Fruit fly (Drosophila melanogaster) whole organism, embryonic: ENCODE data around the gene alpha-Est9.

Experiments
- BEAF-32 ChIP-seq: fragments of 200-800 bp; sonication (Bioruptor generic); optimal IDR thresholded peaks from 3 replicates; lab custom pipeline; 2017; ENCODE audit warnings: missing biosample characterization, missing genetic modification characterization, mild to moderate bottlenecking, moderate library complexity, missing genetic modification reagents
- Bgb ChIP-seq: fragments of 200-800 bp; sonication (Bioruptor generic); IDR thresholded peaks from 2 replicates; pipeline ENCODE4 v1.3.6; 2022; ENCODE audit warnings: missing biosample characterization, missing genetic modification characterization; ENCODE audit not compliant: partially characterized antibody
- C15 ChIP-seq: fragments of 200-800 bp; sonication (Bioruptor generic); IDR thresholded peaks from 3 replicates; pipeline ENCODE4 v1.3.6; 2022; ENCODE audit warnings: missing biosample characterization, missing genetic modification characterization
- CG10462 ChIP-seq: fragments of 200-800 bp; sonication (Bioruptor generic); optimal IDR thresholded peaks from 2 replicates; lab custom pipeline; 2016; ENCODE audit warnings: missing biosample characterization, missing genetic modification characterization
- CG10543 ChIP-seq: fragments of 200-800 bp; sonication (Bioruptor generic); optimal IDR thresholded peaks from 3 replicates; lab custom pipeline; 2017; ENCODE audit warnings: missing biosample characterization, mild to moderate bottlenecking, missing genetic modification characterization, moderate library complexity
- CG11695 ChIP-seq: fragments of 200-800 bp; sonication (Bioruptor generic); IDR thresholded peaks from 3 replicates; pipeline ENCODE4 v1.3.6; 2022; ENCODE audit warnings: missing biosample characterization, missing genetic modification characterization
- CG12104 ChIP-seq: fragments of 200-800 bp; sonication (Bioruptor generic); optimal IDR thresholded peaks from 3 replicates; lab custom pipeline; 2016; ENCODE audit warnings: missing biosample characterization, missing genetic modification characterization
- CG13424 ChIP-seq: fragments of 200-800 bp; sonication (Bioruptor generic); optimal IDR thresholded peaks from 2 replicates; lab custom pipeline; 2019; ENCODE audit warnings: missing biosample characterization, mild to moderate bottlenecking, missing genetic modification characterization, moderate library complexity
- CG14014 ChIP-seq: fragments of 200-800 bp; sonication (Bioruptor generic); IDR thresholded peaks from 2 replicates; pipeline ENCODE4 v1.3.6; 2022; ENCODE audit warnings: missing biosample characterization, missing genetic modification characterization
- CG15601 ChIP-seq: fragments of 200-800 bp; sonication (Bioruptor generic); optimal IDR thresholded peaks from 3 replicates; lab custom pipeline; 2019; ENCODE audit warnings: missing biosample characterization, mild to moderate bottlenecking, missing genetic modification characterization, moderate library complexity
- CG16863 ChIP-seq: fragments of 200-800 bp; sonication (Bioruptor generic); optimal IDR thresholded peaks from 3 replicates; lab custom pipeline; 2016; ENCODE audit warnings: missing biosample characterization, missing genetic modification characterization
- CG32532 ChIP-seq: fragments of 200-800 bp; sonication (Bioruptor generic); IDR thresholded peaks from 2 replicates; pipeline ENCODE4 v1.3.6; 2022; ENCODE audit warnings: missing biosample characterization, missing genetic modification characterization
- CG33213 ChIP-seq: fragments of 200-800 bp; sonication (Bioruptor generic); optimal IDR thresholded peaks from 3 replicates; lab custom pipeline; 2016; ENCODE audit warnings: missing biosample characterization, missing genetic modification characterization
- CG33557 ChIP-seq: fragments of 200-800 bp; sonication (Bioruptor generic); optimal IDR thresholded peaks from 2 replicates; lab custom pipeline; 2019; ENCODE audit warnings: missing biosample characterization, mild to moderate bottlenecking, missing genetic modification characterization, moderate library complexity
- CG4854 ChIP-seq: fragments of 200-800 bp; sonication (Bioruptor generic); optimal IDR thresholded peaks from 2 replicates; lab custom pipeline; 2016; ENCODE audit warnings: missing biosample characterization, missing genetic modification characterization, inconsistent platforms
- CG6254 ChIP-seq: fragments of 200-800 bp; sonication (Bioruptor generic); optimal IDR thresholded peaks from 3 replicates; lab custom pipeline; 2017; ENCODE audit warnings: mild to moderate bottlenecking, missing biosample characterization, missing genetic modification reagents, missing genetic modification characterization
- CG6683 ChIP-seq: fragments of 200-800 bp; sonication (Bioruptor generic); optimal IDR thresholded peaks from 2 replicates; lab custom pipeline; 2017; ENCODE audit warnings: missing biosample characterization, mild to moderate bottlenecking, missing genetic modification characterization, missing genetic modification reagents
- CG7839 ChIP-seq: fragments of 200-800 bp; sonication (Bioruptor generic); optimal IDR thresholded peaks from 3 replicates; lab custom pipeline; 2018; ENCODE audit warnings: missing biosample characterization, mild to moderate bottlenecking, missing genetic modification characterization, moderate library complexity
- CG8089 ChIP-seq: fragments of 200-800 bp; sonication (Bioruptor generic); optimal IDR thresholded peaks from 3 replicates; lab custom pipeline; 2016; ENCODE audit warnings: missing biosample characterization, missing genetic modification characterization
- D19B ChIP-seq: fragments of 200-800 bp; sonication (Bioruptor generic); optimal IDR thresholded peaks from 2 replicates; lab custom pipeline; 2017; ENCODE audit warnings: missing biosample characterization, mild to moderate bottlenecking, missing genetic modification characterization
- Dip3 ChIP-seq: fragments of 200-800 bp; sonication (Bioruptor generic); optimal IDR thresholded peaks from 3 replicates; lab custom pipeline; 2016; ENCODE audit warnings: missing biosample characterization, missing genetic modification characterization
- HLH4C ChIP-seq: fragments of 200-800 bp; sonication (Bioruptor generic); IDR thresholded peaks from 3 replicates; pipeline ENCODE4 v1.3.6; 2022; ENCODE audit warnings: missing biosample characterization, missing genetic modification characterization; ENCODE audit not compliant: partially characterized antibody
- HLH54F ChIP-seq: fragments of 200-800 bp; sonication (Bioruptor generic); optimal IDR thresholded peaks from 3 replicates; lab custom pipeline; 2016; ENCODE audit warnings: missing biosample characterization, missing genetic modification characterization
- Hey ChIP-seq: fragments of 200-800 bp; sonication (Bioruptor generic); optimal IDR thresholded peaks from 3 replicates; lab custom pipeline; 2018; ENCODE audit warnings: missing biosample characterization, mild to moderate bottlenecking, missing genetic modification characterization
- HmgD ChIP-seq: fragments of 200-800 bp; sonication (Bioruptor generic); optimal IDR thresholded peaks from 3 replicates; lab custom pipeline; 2016; ENCODE audit warnings: missing biosample characterization, missing genetic modification characterization
- Hr3 ChIP-seq: fragments of 200-800 bp; sonication (Bioruptor generic); optimal IDR thresholded peaks from 3 replicates; lab custom pipeline; 2016; ENCODE audit warnings: missing biosample characterization, missing genetic modification characterization
- Myb ChIP-seq: fragments of 200-800 bp; sonication (Bioruptor generic); optimal IDR thresholded peaks from 2 replicates; lab custom pipeline; 2016; ENCODE audit warnings: missing biosample characterization, missing genetic modification characterization
- Stat92E ChIP-seq, 3 experiments: fragments of >200 bp in 2 of 3; fragments of 200-800 bp in 1 of 3; sonication (Bioruptor generic) in 1 of 3; optimal IDR thresholded peaks; 2 replicates each; lab custom pipeline; 2017 to 2019; ENCODE audit warnings: missing biosample characterization in 3 of 3, missing genetic modification characterization in 3 of 3, mild to moderate bottlenecking in 1 of 3, moderate library complexity in 1 of 3
- ab ChIP-seq: fragments of 200-800 bp; sonication (Bioruptor generic); optimal IDR thresholded peaks from 2 replicates; lab custom pipeline; 2016; ENCODE audit warnings: missing biosample characterization, missing genetic modification characterization
- az2 ChIP-seq: fragments of 200-800 bp; sonication (Bioruptor generic); optimal IDR thresholded peaks from 3 replicates; lab custom pipeline; 2016; ENCODE audit warnings: missing biosample characterization, missing genetic modification characterization
- bab2 ChIP-seq: fragments of 200-800 bp; sonication (Bioruptor generic); optimal IDR thresholded peaks from 2 replicates; lab custom pipeline; 2016; ENCODE audit warnings: missing biosample characterization, missing genetic modification characterization
- cato ChIP-seq: fragments of 200-800 bp; sonication (Bioruptor generic); optimal IDR thresholded peaks from 2 replicates; lab custom pipeline; 2016; ENCODE audit warnings: missing biosample characterization, missing genetic modification characterization, borderline replicate concordance
- chinmo ChIP-seq: fragments of 200-800 bp; sonication (Bioruptor generic); IDR thresholded peaks from 4 replicates; pipeline ENCODE4 v1.3.6; 2022; ENCODE audit warnings: missing biosample characterization, missing genetic modification characterization; ENCODE audit not compliant: partially characterized antibody
- ems ChIP-seq: fragments of 200-800 bp; sonication (Bioruptor generic); optimal IDR thresholded peaks from 3 replicates; lab custom pipeline; 2016; ENCODE audit warnings: missing biosample characterization, missing genetic modification characterization
- gcm2 ChIP-seq: fragments of 200-800 bp; sonication (Bioruptor generic); optimal IDR thresholded peaks from 2 replicates; lab custom pipeline; 2016; ENCODE audit warnings: missing biosample characterization, missing genetic modification characterization
- gfzf ChIP-seq: fragments of 200-800 bp; sonication (Bioruptor generic); optimal IDR thresholded peaks from 2 replicates; lab custom pipeline; 2016; ENCODE audit warnings: missing biosample characterization, mild to moderate bottlenecking, missing genetic modification characterization, moderate library complexity
- her ChIP-seq: fragments of 200-800 bp; sonication (Bioruptor generic); optimal IDR thresholded peaks from 2 replicates; lab custom pipeline; 2016; ENCODE audit warnings: missing biosample characterization, missing genetic modification characterization
- kni ChIP-seq: fragments of 200-800 bp; sonication (Bioruptor generic); optimal IDR thresholded peaks from 3 replicates; lab custom pipeline; 2017; ENCODE audit warnings: mild to moderate bottlenecking, missing biosample characterization, missing genetic modification reagents, missing genetic modification characterization
- lilli ChIP-seq: fragments of 200-800 bp; sonication (Bioruptor generic); optimal IDR thresholded peaks from 3 replicates; lab custom pipeline; 2016; ENCODE audit warnings: missing biosample characterization, missing genetic modification characterization
- luna ChIP-seq: fragments of 200-800 bp; sonication (Bioruptor generic); optimal IDR thresholded peaks from 2 replicates; lab custom pipeline; 2016; ENCODE audit warnings: missing biosample characterization, missing genetic modification characterization
- mld ChIP-seq: fragments of 200-800 bp; sonication (Bioruptor generic); IDR thresholded peaks from 3 replicates; pipeline ENCODE4 v1.3.6; 2022; ENCODE audit warnings: missing biosample characterization, missing genetic modification characterization; ENCODE audit not compliant: partially characterized antibody
- pros ChIP-seq: fragments of 200-800 bp; sonication (Bioruptor generic); optimal IDR thresholded peaks from 3 replicates; lab custom pipeline; 2019; ENCODE audit warnings: missing biosample characterization, mild to moderate bottlenecking, missing genetic modification characterization, moderate library complexity
- slou ChIP-seq: fragments of 200-800 bp; sonication (Bioruptor generic); optimal IDR thresholded peaks from 3 replicates; lab custom pipeline; 2016; ENCODE audit warnings: missing biosample characterization, missing genetic modification characterization
- sr ChIP-seq: fragments of 200-800 bp; sonication (Bioruptor generic); IDR thresholded peaks from 3 replicates; pipeline ENCODE4 v1.3.6; 2022; ENCODE audit warnings: missing biosample characterization, missing genetic modification characterization
- tgo ChIP-seq: fragments of 200-800 bp; sonication (Bioruptor generic); IDR thresholded peaks from 3 replicates; pipeline ENCODE4 v1.3.6; 2022; ENCODE audit warnings: missing biosample characterization, missing genetic modification characterization
- tin ChIP-seq: fragments of 200-800 bp; sonication (Bioruptor generic); optimal IDR thresholded peaks from 3 replicates; lab custom pipeline; 2016; ENCODE audit warnings: missing biosample characterization, missing genetic modification characterization
- trem ChIP-seq: fragments of 200-800 bp; optimal IDR thresholded peaks from 3 replicates; lab custom pipeline; 2019; ENCODE audit warnings: missing biosample characterization, mild to moderate bottlenecking, missing genetic modification characterization, moderate library complexity
- tx ChIP-seq: fragments of 200-800 bp; sonication (Bioruptor generic); optimal IDR thresholded peaks from 2 replicates; lab custom pipeline; 2016; ENCODE audit warnings: missing biosample characterization, missing genetic modification characterization
- yki ChIP-seq: fragments of >200 bp; optimal IDR thresholded peaks from 3 replicates; lab custom pipeline; 2018
- zen2 ChIP-seq: fragments of 200-800 bp; sonication (Bioruptor generic); IDR thresholded peaks from 3 replicates; pipeline ENCODE4 v1.3.6; 2022; ENCODE audit warnings: missing biosample characterization, missing genetic modification characterization; ENCODE audit not compliant: partially characterized antibody

The alpha-Est9 gene

DNA sequence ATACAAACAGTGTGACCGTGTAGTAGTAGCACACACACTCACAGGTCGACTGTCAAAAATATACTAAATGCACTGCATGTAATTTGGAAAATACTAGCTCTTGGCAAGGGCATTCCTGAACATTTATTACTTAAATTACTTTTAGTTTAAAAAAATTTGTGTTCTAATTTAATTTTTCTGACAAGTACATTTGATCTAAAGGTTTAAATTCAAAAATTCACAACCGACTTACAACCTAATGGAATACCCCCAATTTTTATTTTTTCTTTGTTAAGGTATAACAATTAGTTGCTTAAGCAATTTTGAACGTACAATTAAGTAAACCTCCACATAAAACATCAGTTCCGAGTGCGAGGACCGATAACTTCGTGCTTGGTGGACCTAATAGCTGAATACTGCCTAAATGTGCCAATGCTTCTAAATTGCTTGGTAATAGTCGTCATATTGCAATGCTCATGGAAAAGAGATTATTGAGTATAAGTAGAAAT, 31.1 kb downstream of the alpha-Est9 start, which contains the start of gene CG1142 (continued):
- TF ChIP-seq Stat92E (GFP tag; optimal IDR thresholded peaks at IDR 0.05; lab: Kevin White, UChicago), result peak in 1 of 3 experiments; percentile 97
- no peak for TF ChIP-seq zen2 (GFP tag; lab: Robert Waterston, UW)
- TF ChIP-seq az2 (GFP tag; lab: Kevin White, UChicago), result peak; percentile 98
- TF ChIP-seq ab (GFP tag; lab: Kevin White, UChicago), result peak; percentile 25
- TF ChIP-seq CG32532 (GFP tag; lab: Robert Waterston, UW), result peak; percentile 99
- TF ChIP-seq mld (GFP tag; lab: Robert Waterston, UW), result no peak
- TF ChIP-seq Dip3, result peak; percentile 96
- peak; percentile 97 for TF ChIP-seq CG8089 (GFP tag; lab: Kevin White, UChicago)
- TF ChIP-seq Hey, result peak; percentile 87
- peak; percentile 96 for TF ChIP-seq cato
- TF ChIP-seq ems (GFP tag; lab: Kevin White, UChicago), result peak; percentile 95
- TF ChIP-seq CG11695 (GFP tag; lab: Robert Waterston, UW), result peak; percentile 99
- TF ChIP-seq trem (tag; lab: Kevin White, UChicago), result peak; percentile 97
- TF ChIP-seq slou (GFP tag; lab: Kevin White, UChicago), result peak; percentile 96
- no peak for TF ChIP-seq Bgb (GFP tag; lab: Robert Waterston, UW)
- TF ChIP-seq CG4854, result peak; percentile 96
- TF ChIP-seq tx (GFP tag; lab: Kevin White, UChicago), result peak; percentile 93
- TF ChIP-seq her, result peak; percentile 89
- TF ChIP-seq CG15601 (tag; lab: Kevin White, UChicago), result peak; percentile 98
- peak; percentile 97 for TF ChIP-seq tgo (GFP tag; lab: Robert Waterston, UW)
- TF ChIP-seq CG10543 (GFP tag; lab: Kevin White, UChicago), result peak; percentile 95
- TF ChIP-seq HmgD (GFP tag; lab: Kevin White, UChicago), result peak; percentile 89
- no peak for TF ChIP-seq yki (lab: Kevin White, UChicago)
- TF ChIP-seq lilli (GFP tag; lab: Kevin White, UChicago), result peak; percentile 97
- peak; percentile 93 for TF ChIP-seq CG33213 (GFP tag; lab: Kevin White, UChicago)
- TF ChIP-seq chinmo (GFP tag; lab: Robert Waterston, UW), result no peak
- TF ChIP-seq gcm2 (GFP tag; lab: Kevin White, UChicago), result peak; percentile 90
- TF ChIP-seq kni (GFP tag; lab: Kevin White, UChicago), result peak; percentile 89
- TF ChIP-seq CG16863 (GFP tag; lab: Kevin White, UChicago), result peak; percentile 96
- peak; percentile 94 for TF ChIP-seq D19B (GFP tag; lab: Kevin White, UChicago)
- TF ChIP-seq sr (GFP tag; lab: Robert Waterston, UW), result peak; percentile 94
- peak; percentile 95 for TF ChIP-seq CG6683 (GFP tag; lab: Kevin White, UChicago)
- TF ChIP-seq pros (GFP tag; lab: Kevin White, UChicago), result peak; percentile 73
- peak; percentile 99 for TF ChIP-seq CG13424 (tag; lab: Kevin White, UChicago)
- peak; percentile 99 for TF ChIP-seq CG14014 (GFP tag; lab: Robert Waterston, UW)
- peak; percentile 56 for TF ChIP-seq luna (GFP tag; lab: Kevin White, UChicago)
- peak; percentile 99 for TF ChIP-seq CG7839 (tag; lab: Kevin White, UChicago)
- peak; percentile 98 for TF ChIP-seq tin (GFP tag; lab: Kevin White, UChicago)
- TF ChIP-seq CG33557, result peak; percentile 99
- peak; percentile 95 for TF ChIP-seq HLH54F (GFP tag; lab: Kevin White, UChicago)
- TF ChIP-seq CG12104 (GFP tag; lab: Kevin White, UChicago), result peak; percentile 99
- no peak for TF ChIP-seq HLH4C (GFP tag; lab: Robert Waterston, UW)
- peak; percentile 85 for TF ChIP-seq Myb (GFP tag; lab: Kevin White, UChicago)
- TF ChIP-seq Hr3, result peak; percentile 97
- peak; percentile 98 for TF ChIP-seq CG10462 (GFP tag; lab: Kevin White, UChicago)
- TF ChIP-seq CG6254 (GFP tag; lab: Kevin White, UChicago), result peak; percentile 96
- TF ChIP-seq bab2 (GFP tag; lab: Kevin White, UChicago), result peak; percentile 97
- TF ChIP-seq C15, result peak; percentile 98
- peak; percentile 72 for TF ChIP-seq gfzf (GFP tag; lab: Kevin White, UChicago)
- peak; percentile 50 for TF ChIP-seq BEAF-32
